Worm (Caenorhabditis elegans) whole organism, young adult: ENCODE measurements around the gene K12H6.2.

ENCODE experiments used
- F23B12.7 ChIP-seq: sonication (generic microtip); optimal IDR thresholded peaks from 2 replicates; lab custom pipeline; 2017; ENCODE audit warnings: missing genetic modification characterization, mild to moderate bottlenecking, missing compliant biosample characterization, antibody characterized with exemption, moderate library complexity; ENCODE audit not compliant: insufficient read depth
- F37B4.10 ChIP-seq: fragments of 200-800 bp; sonication (Bioruptor generic); IDR thresholded peaks from 2 replicates; pipeline ENCODE4 v1.3.6; 2022; ENCODE audit warnings: missing genetic modification characterization, missing compliant biosample characterization
- F57C9.4 ChIP-seq: sonication (generic microtip); optimal IDR thresholded peaks from 2 replicates; lab custom pipeline; 2017; ENCODE audit warnings: mild to moderate bottlenecking, missing genetic modification characterization, missing compliant biosample characterization
- ama-1 ChIP-seq, 3 experiments: fragments of 150-350 bp in 1 of 3; sonication (generic microtip) in 2 of 3; optimal IDR thresholded peaks; 2 replicates each; lab custom pipeline; 2014 to 2018; ENCODE audit warnings: missing biosample characterization in 2 of 3, missing genetic modification characterization in 2 of 3, missing genetic modification reagents in 2 of 3
- attf-5 ChIP-seq: fragments of 200-800 bp; sonication (Bioruptor generic); optimal IDR thresholded peaks from 2 replicates; lab custom pipeline; 2018; ENCODE audit warnings: mild to moderate bottlenecking, missing genetic modification characterization, missing compliant biosample characterization
- lin-35 ChIP-seq, 3 experiments: fragments of 150-350 bp in 2 of 3; sonication (generic microtip) in 1 of 3; optimal IDR thresholded peaks; 2 replicates each; lab custom pipeline; 2014 to 2018; ENCODE audit warnings: missing biosample characterization in 3 of 3, missing genetic modification characterization in 3 of 3, missing genetic modification reagents in 3 of 3
- madf-10 ChIP-seq: sonication (generic microtip); optimal IDR thresholded peaks from 2 replicates; lab custom pipeline; 2016; ENCODE audit warnings: mild to moderate bottlenecking, missing genetic modification characterization, missing compliant biosample characterization
- nhr-90 ChIP-seq: sonication (generic microtip); optimal IDR thresholded peaks from 2 replicates; lab custom pipeline; 2016; ENCODE audit warnings: missing genotype, mild to moderate bottlenecking, missing genetic modification characterization, missing compliant biosample characterization
- pha-4 ChIP-seq: fragments of 150-350 bp; sonication (generic microtip); optimal IDR thresholded peaks from 2 replicates; lab custom pipeline; 2014; ENCODE audit warnings: missing biosample characterization, missing genetic modification reagents, missing genetic modification characterization
- rpc-1 ChIP-seq, 2 experiments: fragments of 150-350 bp in 1 of 2; sonication (generic microtip) in 1 of 2; optimal IDR thresholded peaks; 2 replicates each; lab custom pipeline; 2014 to 2018; ENCODE audit warnings: missing biosample characterization in 1 of 2, missing genetic modification characterization in 1 of 2, missing genetic modification reagents in 1 of 2, missing genotype in 1 of 2

- TF ChIP-seq F23B12.7 (no peak), lin-35 (GFP tag; optimal IDR thresholded peaks at IDR 0.05; lab: Kevin White, UChicago) (no peak), F57C9.4 (tag; lab: Kevin White, UChicago) (no peak), ama-1 (optimal IDR thresholded peaks at IDR 0.05; lab: Kevin White, UChicago) (no peak), ama-1 (GFP tag; optimal IDR thresholded peaks at IDR 0.05; lab: Kevin White, UChicago) (no peak), attf-5 (GFP tag; lab: Kevin White, UChicago) (no peak), nhr-90 (tag; lab: Kevin White, UChicago) (no peak), F37B4.10 (GFP tag; lab: Robert Waterston, UW) (no peak), rpc-1 (optimal IDR thresholded peaks at IDR 0.05; lab: Kevin White, UChicago) (no peak), rpc-1 (tag; optimal IDR thresholded peaks at IDR 0.05; lab: Kevin White, UChicago) (no peak), madf-10 (tag; lab: Kevin White, UChicago) (no peak), pha-4 (tag; lab: Kevin White, UChicago) (no peak)
Measured at ce11 chrII:2774904-2775303, 40.4 kb downstream of the K12H6.2 start, which contains the start of gene fbxb-111.
